Worm (Caenorhabditis elegans): ENCODE results near the gene F54D10.9.

- TF ChIP-seq pha-4 (GFP tag; IDR thresholded peaks at IDR 0.05), result no peak
- no peak for TF ChIP-seq pha-4 (tag; optimal IDR thresholded peaks at IDR 0.05)
- TF ChIP-seq ama-1 (optimal IDR thresholded peaks at IDR 0.05), result no peak
Observed at ce11 chrII:3795323-3795722, 37.0 kb downstream of the F54D10.9 start, which contains the start of gene Y8A9A.2.

Data from whole organism, L4 larva.